Fruit fly (Drosophila melanogaster) whole organism, adult: ENCODE data around the gene CG14687.

ENCODE experiments used
- CG12768 ChIP-seq: fragments of 200-800 bp; sonication (Bioruptor generic); optimal IDR thresholded peaks from 2 replicates; lab custom pipeline; 2017; ENCODE audit warnings: missing biosample characterization, missing genetic modification characterization, mild to moderate bottlenecking, moderate library complexity, missing genetic modification reagents
- CG14711 ChIP-seq: fragments of 200-800 bp; sonication (Bioruptor generic); optimal IDR thresholded peaks from 2 replicates; lab custom pipeline; 2018; ENCODE audit warnings: missing biosample characterization, mild to moderate bottlenecking, missing genetic modification characterization, moderate library complexity
- Crg-1 ChIP-seq: fragments of 200-800 bp; sonication (Bioruptor generic); optimal IDR thresholded peaks from 2 replicates; lab custom pipeline; 2016; ENCODE audit warnings: missing biosample characterization, missing genetic modification characterization
- pad ChIP-seq: fragments of 200-800 bp; sonication (Bioruptor generic); optimal IDR thresholded peaks from 3 replicates; lab custom pipeline; 2017; ENCODE audit warnings: missing biosample characterization, missing genetic modification characterization, mild to moderate bottlenecking, moderate library complexity, missing genetic modification reagents

DNA sequence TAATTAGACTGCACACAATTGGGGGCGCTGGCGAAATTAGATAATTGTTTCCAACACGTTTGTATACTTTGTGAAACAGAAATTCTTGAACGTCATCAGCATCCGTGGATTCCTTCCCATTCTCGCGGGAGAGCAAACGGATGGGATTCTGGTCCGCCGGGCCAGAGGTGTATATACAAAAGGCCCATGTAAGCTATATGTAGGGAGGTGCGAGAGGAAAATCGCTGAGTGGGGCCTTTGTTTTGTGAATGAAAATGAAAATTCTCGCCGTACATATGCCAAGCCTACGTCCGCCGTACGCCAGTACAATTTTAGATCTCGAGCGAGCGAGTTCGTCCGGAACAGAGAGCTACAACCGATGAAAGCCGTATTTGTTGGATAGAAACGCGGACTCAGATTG lies at the start of gene CG14687:
- TF ChIP-seq CG14711 (tag; lab: Kevin White, UChicago) (no peak), CG12768 (GFP tag; lab: Kevin White, UChicago) (no peak), Crg-1 (no peak), pad (GFP tag; lab: Kevin White, UChicago) (no peak)
